Worm (Caenorhabditis elegans): Measurements from ENCODE around the gene F21H7.12.

DNA sequence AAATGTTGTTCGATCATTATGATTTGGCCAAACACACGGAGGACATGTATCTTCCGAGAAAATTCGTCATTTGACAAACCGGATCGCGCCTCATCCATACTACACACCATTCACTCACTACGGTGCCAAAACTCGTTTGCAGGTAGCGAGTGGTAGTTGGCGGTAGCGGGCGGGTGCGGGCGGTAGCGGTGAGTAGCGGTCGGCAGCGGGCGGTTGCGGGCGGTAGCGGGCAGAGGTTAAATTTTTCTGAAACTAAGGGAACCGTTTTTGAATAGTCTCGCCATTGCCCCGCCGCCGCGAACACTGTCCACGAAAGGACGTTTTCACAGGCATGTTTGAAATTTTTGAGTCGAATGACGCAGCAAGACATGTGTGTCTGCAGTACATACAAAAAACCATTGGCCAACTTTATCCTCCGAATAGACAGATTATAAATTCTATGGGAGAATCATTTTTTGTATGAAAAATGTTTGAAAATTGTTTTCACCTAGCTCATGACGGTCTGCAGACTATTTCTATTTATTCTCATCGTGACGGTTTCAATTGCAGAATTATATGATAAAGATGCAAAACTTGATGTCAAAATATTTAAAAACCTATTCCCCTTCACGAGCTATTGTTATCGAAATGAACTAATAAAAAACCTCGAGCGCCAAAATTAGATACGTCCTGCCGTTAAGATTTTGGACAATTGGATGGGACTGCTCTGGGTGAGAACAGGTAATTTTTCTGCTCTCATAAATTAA lies 19.5 kb upstream of the F21H7.12 start, which contains the start of gene F11A5.16:
- TF ChIP-seq him-1 (tag; optimal IDR thresholded peaks at IDR 0.05) (no peak), dao-5 (tag; optimal IDR thresholded peaks at IDR 0.05) (no peak)

Data from whole organism, L4/young adult.